Fruit fly (Drosophila melanogaster): ENCODE measurements around the gene mRpL44.

DNA sequence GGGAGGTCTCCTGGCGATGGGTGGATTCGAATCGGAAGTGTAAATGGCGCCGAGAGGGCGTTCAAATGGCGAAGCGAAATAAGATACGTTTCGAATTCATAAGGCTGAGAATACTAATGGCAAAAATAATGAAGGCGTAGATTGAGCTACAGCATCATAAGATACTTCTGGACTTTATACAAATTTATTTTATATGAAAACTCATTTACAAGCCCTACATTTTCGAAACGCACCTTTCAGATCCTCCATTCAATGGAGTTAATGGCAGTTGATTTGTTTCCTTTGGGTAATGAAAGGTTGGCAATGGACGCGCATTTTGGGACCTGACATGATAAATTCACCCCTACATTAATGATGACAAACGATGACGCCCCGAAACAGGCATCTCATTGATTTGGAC, 44.3 kb upstream of the mRpL44 start:
- TF ChIP-seq CG8478 (optimal IDR thresholded peaks at IDR 0.05) (no peak), CTCF (optimal IDR thresholded peaks at IDR 0.05) (no peak)

Data from S2 (cell line).